Fruit fly (Drosophila melanogaster) whole organism, prepupa: ENCODE measurements around the gene CG1231.

Source experiments
- achi ChIP-seq: fragments of 200-800 bp; sonication (Bioruptor generic); optimal IDR thresholded peaks from 3 replicates; lab custom pipeline; 2016; ENCODE audit warnings: missing biosample characterization, missing genetic modification characterization
- cyc ChIP-seq: fragments of 200-800 bp; sonication (Bioruptor generic); optimal IDR thresholded peaks from 3 replicates; lab custom pipeline; 2016; ENCODE audit warnings: missing biosample characterization, missing genetic modification characterization
- dac ChIP-seq: fragments of 200-800 bp; sonication (Bioruptor generic); optimal IDR thresholded peaks from 2 replicates; lab custom pipeline; 2017; ENCODE audit warnings: missing biosample characterization, mild to moderate bottlenecking, missing genetic modification characterization

- TF ChIP-seq dac (GFP tag; lab: Kevin White, UChicago), result no peak
- TF ChIP-seq cyc, result peak; percentile 32
- TF ChIP-seq achi, result no peak
These were observed 5.5 kb upstream of the CG1231 start for dm6 chr3L:350651-351228.
